Fruit fly (Drosophila melanogaster) whole organism, prepupa: ENCODE results near the gene CG10286.

ENCODE experiments used
- Blimp-1 ChIP-seq: fragments of 200-800 bp; sonication (Bioruptor generic); optimal IDR thresholded peaks from 3 replicates; lab custom pipeline; 2017; ENCODE audit warnings: missing biosample characterization, missing genetic modification characterization, mild to moderate bottlenecking, moderate library complexity, missing genetic modification reagents
- CG10669 ChIP-seq: fragments of 200-800 bp; sonication (Bioruptor generic); optimal IDR thresholded peaks from 3 replicates; lab custom pipeline; 2018; ENCODE audit warnings: missing biosample characterization, mild to moderate bottlenecking, missing genetic modification characterization, moderate library complexity
- CG11294 ChIP-seq: fragments of 200-800 bp; sonication (Bioruptor generic); IDR thresholded peaks from 2 replicates; pipeline ENCODE4 v1.3.6; 2022; ENCODE audit warnings: missing biosample characterization, missing genetic modification characterization
- CG11762 ChIP-seq: fragments of 200-800 bp; sonication (Bioruptor generic); optimal IDR thresholded peaks from 3 replicates; lab custom pipeline; 2016; ENCODE audit warnings: missing biosample characterization, missing genetic modification characterization; ENCODE audit not compliant: insufficient read depth
- CG11902 ChIP-seq: fragments of 200-800 bp; sonication (Bioruptor generic); optimal IDR thresholded peaks from 3 replicates; lab custom pipeline; 2016; ENCODE audit warnings: missing biosample characterization, missing genetic modification characterization
- CG15336 ChIP-seq: fragments of 200-800 bp; sonication (Bioruptor generic); IDR thresholded peaks from 2 replicates; pipeline ENCODE4 v1.3.6; 2022; ENCODE audit warnings: missing biosample characterization, missing genetic modification characterization
- CG1621 ChIP-seq: fragments of 200-800 bp; sonication (Bioruptor generic); optimal IDR thresholded peaks from 3 replicates; lab custom pipeline; 2018; ENCODE audit warnings: missing biosample characterization, mild to moderate bottlenecking, missing genetic modification characterization
- CG16779 ChIP-seq: fragments of 200-800 bp; sonication (Bioruptor generic); optimal IDR thresholded peaks from 3 replicates; lab custom pipeline; 2017; ENCODE audit warnings: missing biosample characterization, mild to moderate bottlenecking, missing genetic modification characterization
- CG31627 ChIP-seq: fragments of 200-800 bp; sonication (Bioruptor generic); optimal IDR thresholded peaks from 3 replicates; lab custom pipeline; 2016; ENCODE audit warnings: missing biosample characterization, missing genetic modification characterization
- CG34406 ChIP-seq: fragments of 200-800 bp; sonication (Bioruptor generic); optimal IDR thresholded peaks from 3 replicates; lab custom pipeline; 2016; ENCODE audit warnings: missing biosample characterization, missing genetic modification characterization
- CG3919 ChIP-seq: fragments of 200-800 bp; sonication (Bioruptor generic); optimal IDR thresholded peaks from 3 replicates; lab custom pipeline; 2016; ENCODE audit warnings: missing biosample characterization, missing genetic modification characterization
- CG4318 ChIP-seq: fragments of 200-800 bp; sonication (Bioruptor generic); optimal IDR thresholded peaks from 3 replicates; lab custom pipeline; 2017; ENCODE audit warnings: missing biosample characterization, mild to moderate bottlenecking, missing genetic modification characterization
- CG6163 ChIP-seq: fragments of 200-800 bp; sonication (Bioruptor generic); IDR thresholded peaks from 3 replicates; pipeline ENCODE4 v1.3.6; 2022; ENCODE audit warnings: missing biosample characterization, missing genetic modification characterization
- CG6276 ChIP-seq: fragments of 200-800 bp; sonication (Bioruptor generic); optimal IDR thresholded peaks from 2 replicates; lab custom pipeline; 2017; ENCODE audit warnings: missing biosample characterization, mild to moderate bottlenecking, missing genetic modification characterization
- CG6792 ChIP-seq: fragments of 200-800 bp; sonication (Bioruptor generic); optimal IDR thresholded peaks from 3 replicates; lab custom pipeline; 2016; ENCODE audit warnings: missing biosample characterization, missing genetic modification characterization
- CG6808 ChIP-seq: fragments of 200-800 bp; sonication (Bioruptor generic); optimal IDR thresholded peaks from 3 replicates; lab custom pipeline; 2017; ENCODE audit warnings: missing biosample characterization, missing genetic modification characterization, mild to moderate bottlenecking, moderate library complexity, missing genetic modification reagents
- CG7368 ChIP-seq: fragments of 200-800 bp; sonication (Bioruptor generic); optimal IDR thresholded peaks from 3 replicates; lab custom pipeline; 2016; ENCODE audit warnings: missing biosample characterization, missing genetic modification characterization
- CG9139 ChIP-seq: fragments of 200-800 bp; sonication (Bioruptor generic); optimal IDR thresholded peaks from 3 replicates; lab custom pipeline; 2017; ENCODE audit warnings: missing biosample characterization, mild to moderate bottlenecking, missing genetic modification characterization
- Eip75B ChIP-seq: fragments of 200-800 bp; sonication (Bioruptor generic); optimal IDR thresholded peaks from 3 replicates; lab custom pipeline; 2016; ENCODE audit warnings: missing biosample characterization, missing genetic modification characterization
- Eip78C ChIP-seq: fragments of 200-800 bp; sonication (Bioruptor generic); peaks from one replicate; lab custom pipeline; 2016; ENCODE audit warnings: missing biosample characterization, missing genetic modification characterization
- Eip93F ChIP-seq: fragments of 200-800 bp; sonication (Bioruptor generic); optimal IDR thresholded peaks from 2 replicates; lab custom pipeline; 2016; ENCODE audit warnings: missing biosample characterization, mild to moderate bottlenecking, missing genetic modification characterization
- Ets21C ChIP-seq: fragments of 200-800 bp; sonication (Bioruptor generic); optimal IDR thresholded peaks from 3 replicates; lab custom pipeline; 2016; ENCODE audit warnings: missing biosample characterization, missing genetic modification characterization
- Ets96B ChIP-seq: fragments of 200-800 bp; optimal IDR thresholded peaks from 2 replicates; lab custom pipeline; 2019; ENCODE audit warnings: missing biosample characterization, mild to moderate bottlenecking, missing genetic modification characterization, moderate library complexity
- Gug ChIP-seq: fragments of 200-800 bp; sonication (Bioruptor generic); IDR thresholded peaks from 2 replicates; pipeline ENCODE4 v1.3.6; 2022; ENCODE audit warnings: missing biosample characterization, missing genetic modification characterization
- Hr38 ChIP-seq: sonication (Bioruptor generic); optimal IDR thresholded peaks from 2 replicates; lab custom pipeline; 2016; ENCODE audit warnings: missing biosample characterization, missing genetic modification characterization
- Hr4 ChIP-seq: fragments of 200-800 bp; sonication (Bioruptor generic); optimal IDR thresholded peaks from 3 replicates; lab custom pipeline; 2016; ENCODE audit warnings: missing biosample characterization, missing genetic modification characterization
- Lpt ChIP-seq: fragments of 200-800 bp; sonication (Bioruptor generic); optimal IDR thresholded peaks from 3 replicates; lab custom pipeline; 2016; ENCODE audit warnings: missing biosample characterization, missing genetic modification characterization
- OdsH ChIP-seq: fragments of 200-800 bp; sonication (Bioruptor generic); optimal IDR thresholded peaks from 3 replicates; lab custom pipeline; 2016; ENCODE audit warnings: missing biosample characterization, missing genetic modification characterization
- Smox ChIP-seq: fragments of 200-800 bp; sonication (Bioruptor generic); optimal IDR thresholded peaks from 3 replicates; lab custom pipeline; 2016; ENCODE audit warnings: missing biosample characterization, missing genetic modification characterization
- Sox102F ChIP-seq: fragments of 200-800 bp; sonication (Bioruptor generic); optimal IDR thresholded peaks from 2 replicates; lab custom pipeline; 2016; ENCODE audit warnings: missing biosample characterization, mild to moderate bottlenecking, missing genetic modification characterization
- Sox14 ChIP-seq: fragments of 200-800 bp; sonication (Bioruptor generic); optimal IDR thresholded peaks from 3 replicates; lab custom pipeline; 2016; ENCODE audit warnings: missing biosample characterization, missing genetic modification characterization
- Sox15 ChIP-seq: fragments of 200-800 bp; sonication (Bioruptor generic); optimal IDR thresholded peaks from 3 replicates; lab custom pipeline; 2016; ENCODE audit warnings: missing biosample characterization, missing genetic modification characterization
- acj6 ChIP-seq: fragments of 200-800 bp; sonication (Bioruptor generic); optimal IDR thresholded peaks from 3 replicates; lab custom pipeline; 2016; ENCODE audit warnings: missing biosample characterization, missing genetic modification characterization
- cyc ChIP-seq: fragments of 200-800 bp; sonication (Bioruptor generic); optimal IDR thresholded peaks from 3 replicates; lab custom pipeline; 2016; ENCODE audit warnings: missing biosample characterization, missing genetic modification characterization
- dac ChIP-seq: fragments of 200-800 bp; sonication (Bioruptor generic); optimal IDR thresholded peaks from 2 replicates; lab custom pipeline; 2017; ENCODE audit warnings: missing biosample characterization, mild to moderate bottlenecking, missing genetic modification characterization
- dsx ChIP-seq: fragments of 200-800 bp; optimal IDR thresholded peaks from 3 replicates; lab custom pipeline; 2019; ENCODE audit warnings: missing biosample characterization, mild to moderate bottlenecking, missing genetic modification characterization, moderate library complexity; ENCODE audit not compliant: poor library complexity, severe bottlenecking
- eg ChIP-seq: fragments of 200-800 bp; sonication (Bioruptor generic); IDR thresholded peaks from 3 replicates; pipeline ENCODE4 v1.3.6; 2022; ENCODE audit warnings: missing biosample characterization, missing genetic modification characterization
- esn ChIP-seq: fragments of 200-800 bp; sonication (Bioruptor generic); optimal IDR thresholded peaks from 2 replicates; lab custom pipeline; 2016; ENCODE audit warnings: missing biosample characterization, mild to moderate bottlenecking, missing genetic modification characterization, moderate library complexity
- fkh ChIP-seq: fragments of 200-800 bp; sonication (Bioruptor generic); optimal IDR thresholded peaks from 3 replicates; lab custom pipeline; 2017; ENCODE audit warnings: missing biosample characterization, mild to moderate bottlenecking, missing genetic modification characterization, moderate library complexity
- lz ChIP-seq: fragments of 200-800 bp; sonication (Bioruptor generic); optimal IDR thresholded peaks from 3 replicates; lab custom pipeline; 2016; ENCODE audit warnings: missing biosample characterization, missing genetic modification characterization
- net ChIP-seq: fragments of 200-800 bp; sonication (Bioruptor generic); optimal IDR thresholded peaks from 3 replicates; lab custom pipeline; 2016; ENCODE audit warnings: missing biosample characterization, missing genetic modification characterization
- pdm3 ChIP-seq: fragments of 200-800 bp; sonication (Bioruptor generic); optimal IDR thresholded peaks from 3 replicates; lab custom pipeline; 2016; ENCODE audit warnings: missing biosample characterization, missing genetic modification characterization
- salr ChIP-seq, 2 experiments: fragments of 200-800 bp; sonication (Bioruptor generic); optimal IDR thresholded peaks; 3 replicates each; lab custom pipeline; 2016 to 2018; ENCODE audit warnings: missing biosample characterization in 2 of 2, missing genetic modification characterization in 2 of 2, mild to moderate bottlenecking in 1 of 2
- spab ChIP-seq: fragments of 200-800 bp; sonication (Bioruptor generic); optimal IDR thresholded peaks from 2 replicates; lab custom pipeline; 2017; ENCODE audit warnings: missing biosample characterization, mild to moderate bottlenecking, missing genetic modification characterization, missing genetic modification reagents
- ss ChIP-seq, 2 experiments: fragments of 200-800 bp; sonication (Bioruptor generic); optimal IDR thresholded peaks; 2 replicates in 1 of 2; 3 replicates in 1 of 2; lab custom pipeline; 2017 to 2018; ENCODE audit warnings: mild to moderate bottlenecking in 2 of 2, missing biosample characterization in 2 of 2, missing genetic modification characterization in 2 of 2, moderate library complexity in 1 of 2
- svp ChIP-seq: fragments of 200-800 bp; sonication (Bioruptor generic); peaks from one replicate; lab custom pipeline; 2016; ENCODE audit warnings: missing biosample characterization, missing genetic modification characterization

The CG10286 gene

DNA sequence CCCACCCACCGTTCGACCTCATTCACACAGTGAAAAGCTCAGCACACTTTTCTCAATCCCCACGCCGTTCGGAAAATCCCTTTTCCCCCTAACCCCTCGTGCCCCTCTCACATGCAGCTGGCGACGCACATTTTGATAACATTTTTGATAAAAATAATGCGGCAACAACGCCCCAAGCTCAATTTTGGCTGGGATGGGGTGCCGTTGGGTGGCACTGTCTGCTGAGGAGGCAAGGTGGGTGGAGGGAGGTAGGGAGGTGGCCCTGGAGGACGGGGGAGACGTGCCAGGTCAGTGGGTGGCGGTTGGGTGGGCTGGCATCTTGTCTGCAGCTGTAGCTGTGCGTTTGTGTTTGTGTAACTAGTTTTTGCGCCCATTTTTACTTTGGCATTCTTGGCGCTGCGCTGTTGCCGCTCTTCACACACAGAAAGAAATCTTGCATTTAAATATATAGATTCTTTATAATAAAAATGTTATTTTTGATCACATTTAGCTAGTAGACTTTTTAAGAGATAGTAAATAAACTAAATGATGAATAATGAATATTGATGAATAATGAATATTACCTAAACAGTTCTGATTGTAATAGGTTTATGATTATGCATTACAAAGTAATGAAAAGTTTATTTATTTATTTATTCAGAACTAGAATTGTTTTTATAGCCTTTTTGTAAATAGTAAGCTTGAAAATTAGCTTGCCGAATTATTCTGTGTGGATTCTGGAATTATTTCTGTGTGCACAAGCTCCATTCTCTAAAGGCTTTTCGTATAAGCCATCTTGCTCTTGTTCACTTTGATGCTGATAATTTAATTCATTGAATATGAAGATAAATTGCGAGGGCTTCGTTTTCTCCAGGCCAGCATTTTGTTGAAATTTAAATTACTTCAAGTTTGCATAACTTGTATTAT, 45.9 kb downstream of the CG10286 start (continued):
- TF ChIP-seq Eip93F (GFP tag; lab: Kevin White, UChicago) (no peak), CG6792 (no peak), Hr38 (GFP tag; lab: Kevin White, UChicago) (no peak), Sox15 (GFP tag; lab: Kevin White, UChicago) (no peak), pdm3 (GFP tag; lab: Kevin White, UChicago) (no peak), CG7368 (GFP tag; lab: Kevin White, UChicago) (no peak), salr (GFP tag; optimal IDR thresholded peaks at IDR 0.05; lab: Kevin White, UChicago) (peak in 1 of 2 experiments; percentile 25), esn (GFP tag; lab: Kevin White, UChicago) (no peak), CG3919 (GFP tag; lab: Kevin White, UChicago) (peak; percentile 10)

DNA sequence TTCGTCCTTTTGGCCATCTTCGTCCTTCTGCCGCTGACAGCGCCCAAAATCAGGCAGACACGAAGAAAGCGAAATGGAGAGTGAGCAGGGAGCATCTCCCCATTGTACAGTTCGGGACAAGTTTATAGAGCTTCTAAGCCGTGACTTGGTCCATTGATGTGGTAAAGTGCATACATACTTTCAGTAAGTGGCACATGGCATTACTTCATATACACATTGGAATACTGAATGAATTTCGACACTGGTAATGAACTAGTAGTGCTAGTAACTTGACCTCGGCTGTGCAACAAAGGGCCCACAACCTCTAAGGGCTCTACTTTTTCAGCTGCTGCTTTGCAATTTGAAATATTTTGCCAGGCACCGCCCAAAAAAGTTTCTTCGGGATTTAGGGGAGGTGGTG, 47.5 kb downstream of the CG10286 start:
- TF ChIP-seq OdsH (peak; percentile 46), CG11294 (GFP tag; lab: Robert Waterston, UW) (0 out of 2 replicates have a peak, but pooled peaks have one; percentile 17), svp (GFP tag; lab: Kevin White, UChicago) (peak; percentile 73), cyc (peak; percentile 57), Lpt (no peak), CG6276 (GFP tag; lab: Kevin White, UChicago) (peak; percentile 37), Sox15 (GFP tag; lab: Kevin White, UChicago) (peak; percentile 18), lz (GFP tag; lab: Kevin White, UChicago) (peak; percentile 56), CG11762 (no peak), Eip78C (peak; percentile 89), net (GFP tag; lab: Kevin White, UChicago) (peak; percentile 22), CG16779 (tag; lab: Kevin White, UChicago) (no peak), CG10669 (GFP tag; lab: Kevin White, UChicago) (peak; percentile 31), CG4318 (GFP tag; lab: Kevin White, UChicago) (peak; percentile 10), CG1621 (tag; lab: Kevin White, UChicago) (peak; percentile 47), pdm3 (GFP tag; lab: Kevin White, UChicago) (peak; percentile 35), CG3919 (GFP tag; lab: Kevin White, UChicago) (peak; percentile 54), Eip75B (GFP tag; lab: Kevin White, UChicago) (peak; percentile 20), CG9139 (no peak), CG6792 (peak; percentile 58), CG7368 (GFP tag; lab: Kevin White, UChicago) (peak; percentile 18), CG6808 (peak; percentile 21), Sox102F (GFP tag; lab: Kevin White, UChicago) (peak; percentile 53), esn (GFP tag; lab: Kevin White, UChicago) (peak; percentile 47), Eip93F (GFP tag; lab: Kevin White, UChicago) (no peak), Hr4 (GFP tag; lab: Kevin White, UChicago) (peak; percentile 44), Ets96B (tag; lab: Kevin White, UChicago) (peak; percentile 0), acj6 (GFP tag; lab: Kevin White, UChicago) (peak; percentile 20), Smox (GFP tag; lab: Kevin White, UChicago) (peak; percentile 40), ss (GFP tag; optimal IDR thresholded peaks at IDR 0.05; lab: Kevin White, UChicago) (peak in 1 of 2 experiments; percentile 20), Blimp-1 (no peak), CG6163 (GFP tag; lab: Robert Waterston, UW) (peak; percentile 75), CG34406 (GFP tag; lab: Kevin White, UChicago) (peak; percentile 37), Hr38 (GFP tag; lab: Kevin White, UChicago) (no peak), spab (GFP tag; lab: Kevin White, UChicago) (no peak), fkh (peak; percentile 2), CG31627 (GFP tag; lab: Kevin White, UChicago) (peak; percentile 55), CG11902 (peak; percentile 14), CG15336 (GFP tag; lab: Robert Waterston, UW) (peak; percentile 51), Sox14 (GFP tag; lab: Kevin White, UChicago) (peak; percentile 37), dsx (GFP tag; lab: Kevin White, UChicago) (no peak), Gug (GFP tag; lab: Robert Waterston, UW) (no peak), dac (GFP tag; lab: Kevin White, UChicago) (no peak), eg (GFP tag; lab: Robert Waterston, UW) (peak; percentile 60), Ets21C (peak; percentile 34)
